Worm (Caenorhabditis elegans) whole organism, mixed stage, embryonic: Measurements from ENCODE around the gene F14H3.3.

Experiments
- drap-1 ChIP-seq: fragments of 200-800 bp; sonication (Bioruptor generic); optimal IDR thresholded peaks from 3 replicates; lab custom pipeline; 2018; ENCODE audit warnings: mild to moderate bottlenecking, missing genetic modification characterization, missing compliant biosample characterization
- elt-3 ChIP-seq: fragments of 150-350 bp; optimal IDR thresholded peaks from 2 replicates; lab custom pipeline; 2014; ENCODE audit warnings: missing biosample characterization, missing genetic modification characterization
- mab-5 ChIP-seq: fragments of 150-350 bp; optimal IDR thresholded peaks from 2 replicates; lab custom pipeline; 2014; ENCODE audit warnings: missing biosample characterization, missing genetic modification characterization
- nhr-237 ChIP-seq: fragments of 150-350 bp; optimal IDR thresholded peaks from 2 replicates; lab custom pipeline; 2014; ENCODE audit warnings: missing biosample characterization, missing genetic modification characterization
- nhr-76 ChIP-seq: sonication (generic microtip); optimal IDR thresholded peaks from 2 replicates; lab custom pipeline; 2017; ENCODE audit warnings: missing biosample characterization, missing genetic modification characterization
- tbx-8 ChIP-seq: fragments of 200-800 bp; sonication (Bioruptor generic); optimal IDR thresholded peaks from 2 replicates; lab custom pipeline; 2018; ENCODE audit warnings: mild to moderate bottlenecking, missing genetic modification characterization, moderate library complexity, missing compliant biosample characterization
- unc-39 ChIP-seq: fragments of 150-350 bp; optimal IDR thresholded peaks from 2 replicates; lab custom pipeline; 2014; ENCODE audit warnings: missing biosample characterization, missing genetic modification characterization
- unc-62 ChIP-seq: fragments of 150-350 bp; optimal IDR thresholded peaks from 2 replicates; lab custom pipeline; 2014; ENCODE audit warnings: missing biosample characterization, missing genetic modification reagents, missing genetic modification characterization

ce11 chrV:16073856-16074255 lies 20.6 kb upstream of the F14H3.3 start, which contains the start of gene srj-10:
- TF ChIP-seq drap-1 (GFP tag; lab: Kevin White, UChicago): no peak
- no peak for TF ChIP-seq mab-5
- TF ChIP-seq nhr-237: no peak
- no peak for TF ChIP-seq unc-62
- TF ChIP-seq unc-39 (tag; lab: Kevin White, UChicago): no peak
- TF ChIP-seq elt-3 (tag; lab: Kevin White, UChicago): no peak
- no peak for TF ChIP-seq nhr-76
- no peak for TF ChIP-seq tbx-8 (GFP tag; lab: Kevin White, UChicago)
